Fruit fly (Drosophila melanogaster) whole organism, embryonic: ENCODE measurements around the gene NdufV3.
A peak's percentile ranks its signal among the peaks of the same experiment; 100 is the strongest.

Experiments used
- Atf-2 ChIP-seq: fragments of 200-800 bp; sonication (Bioruptor generic); optimal IDR thresholded peaks from 2 replicates; lab custom pipeline; 2016; ENCODE audit warnings: missing biosample characterization, missing genetic modification characterization
- B-H1 ChIP-seq: fragments of 200-800 bp; sonication (Bioruptor generic); IDR thresholded peaks from 3 replicates; pipeline ENCODE4 v1.3.6; 2022; ENCODE audit warnings: missing biosample characterization, missing genetic modification characterization
- CG10209 ChIP-seq: fragments of 200-800 bp; sonication (Bioruptor generic); optimal IDR thresholded peaks from 3 replicates; lab custom pipeline; 2017; ENCODE audit warnings: missing biosample characterization, mild to moderate bottlenecking, missing genetic modification characterization, missing genetic modification reagents
- CG11247 ChIP-seq: fragments of 200-800 bp; sonication (Bioruptor generic); IDR thresholded peaks from 2 replicates; pipeline ENCODE4 v1.3.6; 2022; ENCODE audit warnings: missing biosample characterization, missing genetic modification characterization
- CG11696 ChIP-seq: fragments of 200-800 bp; sonication (Bioruptor generic); IDR thresholded peaks from 2 replicates; pipeline ENCODE4 v1.3.6; 2022; ENCODE audit warnings: missing biosample characterization, missing genetic modification characterization
- CG12769 ChIP-seq: fragments of 200-800 bp; sonication (Bioruptor generic); optimal IDR thresholded peaks from 2 replicates; lab custom pipeline; 2019; ENCODE audit warnings: missing biosample characterization, mild to moderate bottlenecking, missing genetic modification characterization, moderate library complexity
- CG13287 ChIP-seq: fragments of 200-800 bp; sonication (Bioruptor generic); IDR thresholded peaks from 2 replicates; pipeline ENCODE4 v1.3.6; 2022; ENCODE audit warnings: missing biosample characterization, missing genetic modification characterization; ENCODE audit not compliant: partially characterized antibody
- CG14965 ChIP-seq: fragments of 200-800 bp; sonication (Bioruptor generic); optimal IDR thresholded peaks from 2 replicates; lab custom pipeline; 2016; ENCODE audit warnings: missing biosample characterization, missing genetic modification characterization, borderline replicate concordance
- CG1529 ChIP-seq: fragments of 200-800 bp; sonication (Bioruptor generic); optimal IDR thresholded peaks from 3 replicates; lab custom pipeline; 2018; ENCODE audit warnings: missing biosample characterization, missing genetic modification characterization
- CG17186 ChIP-seq: fragments of 200-800 bp; sonication (Bioruptor generic); optimal IDR thresholded peaks from 3 replicates; lab custom pipeline; 2017; ENCODE audit warnings: missing biosample characterization, missing genetic modification reagents, missing genetic modification characterization
- CG17328 ChIP-seq: fragments of 200-800 bp; sonication (Bioruptor generic); IDR thresholded peaks from 2 replicates; pipeline ENCODE4 v1.3.6; 2022; ENCODE audit warnings: missing biosample characterization, missing genetic modification characterization
- CG17568 ChIP-seq: fragments of 200-800 bp; sonication (Bioruptor generic); optimal IDR thresholded peaks from 2 replicates; lab custom pipeline; 2018; ENCODE audit warnings: missing biosample characterization, mild to moderate bottlenecking, missing genetic modification characterization, moderate library complexity
- CG17612 ChIP-seq: fragments of 200-800 bp; sonication (Bioruptor generic); IDR thresholded peaks from 2 replicates; pipeline ENCODE4 v1.3.6; 2022; ENCODE audit warnings: missing biosample characterization, missing genetic modification characterization
- CG2116 ChIP-seq: fragments of 200-800 bp; sonication (Bioruptor generic); optimal IDR thresholded peaks from 3 replicates; lab custom pipeline; 2018; ENCODE audit warnings: missing biosample characterization, mild to moderate bottlenecking, missing genetic modification characterization
- CG2875 ChIP-seq: fragments of 200-800 bp; sonication (Bioruptor generic); optimal IDR thresholded peaks from 2 replicates; lab custom pipeline; 2017; ENCODE audit warnings: missing biosample characterization, mild to moderate bottlenecking, missing genetic modification characterization, missing genetic modification reagents
- CG30431 ChIP-seq: fragments of 200-800 bp; sonication (Bioruptor generic); optimal IDR thresholded peaks from 2 replicates; lab custom pipeline; 2017; ENCODE audit warnings: missing biosample characterization, missing genetic modification characterization
- CG43689 ChIP-seq: fragments of 200-800 bp; sonication (Bioruptor generic); IDR thresholded peaks from 2 replicates; pipeline ENCODE4 v1.3.6; 2022; ENCODE audit warnings: missing biosample characterization, missing genetic modification characterization
- CG4424 ChIP-seq: fragments of 200-800 bp; sonication (Bioruptor generic); optimal IDR thresholded peaks from 3 replicates; lab custom pipeline; 2016; ENCODE audit warnings: missing biosample characterization, missing genetic modification characterization
- CG4820 ChIP-seq: fragments of 200-800 bp; sonication (Bioruptor generic); optimal IDR thresholded peaks from 3 replicates; lab custom pipeline; 2016; ENCODE audit warnings: missing biosample characterization, missing genetic modification characterization
- CG6175 ChIP-seq: fragments of 200-800 bp; sonication (Bioruptor generic); IDR thresholded peaks from 3 replicates; pipeline ENCODE4 v1.3.6; 2022; ENCODE audit warnings: missing biosample characterization, missing genetic modification characterization
- CG6765 ChIP-seq: fragments of 200-800 bp; sonication (Bioruptor generic); optimal IDR thresholded peaks from 3 replicates; lab custom pipeline; 2017; ENCODE audit warnings: missing biosample characterization, mild to moderate bottlenecking, missing genetic modification characterization
- CG6813 ChIP-seq: fragments of 200-800 bp; sonication (Bioruptor generic); optimal IDR thresholded peaks from 2 replicates; lab custom pipeline; 2017; ENCODE audit warnings: missing biosample characterization, missing genetic modification characterization, mild to moderate bottlenecking, moderate library complexity, missing genetic modification reagents
- CG6854 ChIP-seq: fragments of 200-800 bp; sonication (Bioruptor generic); optimal IDR thresholded peaks from 3 replicates; lab custom pipeline; 2017; ENCODE audit warnings: missing biosample characterization, mild to moderate bottlenecking, missing genetic modification characterization
- CG7556 ChIP-seq: fragments of 200-800 bp; sonication (Bioruptor generic); optimal IDR thresholded peaks from 2 replicates; lab custom pipeline; 2017; ENCODE audit warnings: missing biosample characterization, mild to moderate bottlenecking, missing genetic modification characterization
- CG9437 ChIP-seq: fragments of 200-800 bp; sonication (Bioruptor generic); optimal IDR thresholded peaks from 2 replicates; lab custom pipeline; 2018; ENCODE audit warnings: missing biosample characterization, mild to moderate bottlenecking, missing genetic modification characterization
- CoRest ChIP-seq: fragments of 200-800 bp; sonication (Bioruptor generic); optimal IDR thresholded peaks from 3 replicates; lab custom pipeline; 2018; ENCODE audit warnings: missing biosample characterization, mild to moderate bottlenecking, missing genetic modification characterization, moderate library complexity
- Eip74EF ChIP-seq, 2 experiments: fragments of 200-800 bp in 1 of 2; fragments of >200 bp in 1 of 2; sonication (Bioruptor generic) in 1 of 2; optimal IDR thresholded peaks; 2 replicates each; lab custom pipeline; 2017 to 2019; ENCODE audit warnings: missing biosample characterization in 2 of 2, missing genetic modification characterization in 2 of 2, mild to moderate bottlenecking in 1 of 2, moderate library complexity in 1 of 2
- Ets65A ChIP-seq: fragments of 200-800 bp; sonication (Bioruptor generic); peaks from one replicate; lab custom pipeline; 2016; ENCODE audit warnings: missing biosample characterization, missing genetic modification characterization
- Kr ChIP-seq: fragments of 200-800 bp; sonication (Bioruptor generic); optimal IDR thresholded peaks from 2 replicates; lab custom pipeline; 2017; ENCODE audit warnings: missing biosample characterization, mild to moderate bottlenecking, missing genetic modification characterization
- Lim3 ChIP-seq: fragments of 200-800 bp; sonication (Bioruptor generic); IDR thresholded peaks from 2 replicates; pipeline ENCODE4 v1.3.6; 2022; ENCODE audit warnings: missing biosample characterization, missing genetic modification characterization
- Ptx1 ChIP-seq: fragments of 200-800 bp; sonication (Bioruptor generic); IDR thresholded peaks from 2 replicates; pipeline ENCODE4 v1.3.6; 2022; ENCODE audit warnings: missing biosample characterization, missing genetic modification characterization
- Rfx ChIP-seq: fragments of 200-800 bp; sonication (Bioruptor generic); IDR thresholded peaks from 2 replicates; pipeline ENCODE4 v1.3.6; 2022; ENCODE audit warnings: missing biosample characterization, missing genetic modification characterization
- Scr ChIP-seq: fragments of 200-800 bp; sonication (Bioruptor generic); IDR thresholded peaks from 2 replicates; pipeline ENCODE4 v1.3.6; 2022; ENCODE audit warnings: missing biosample characterization, missing genetic modification characterization; ENCODE audit not compliant: partially characterized antibody
- amos ChIP-seq: fragments of 200-800 bp; sonication (Bioruptor generic); IDR thresholded peaks from 2 replicates; pipeline ENCODE4 v1.3.6; 2022; ENCODE audit warnings: missing biosample characterization, missing genetic modification characterization; ENCODE audit not compliant: partially characterized antibody
- aop ChIP-seq: fragments of 200-800 bp; sonication (Bioruptor generic); IDR thresholded peaks from 2 replicates; pipeline ENCODE4 v1.3.6; 2022; ENCODE audit warnings: missing biosample characterization, missing genetic modification characterization
- bcd ChIP-seq: fragments of 200-800 bp; sonication (Bioruptor generic); optimal IDR thresholded peaks from 2 replicates; lab custom pipeline; 2017; ENCODE audit warnings: missing biosample characterization, mild to moderate bottlenecking, missing genetic modification characterization
- btn ChIP-seq: fragments of 200-800 bp; sonication (Bioruptor generic); optimal IDR thresholded peaks from 2 replicates; lab custom pipeline; 2016; ENCODE audit warnings: missing biosample characterization, missing genetic modification characterization
- corto ChIP-seq: fragments of 200-800 bp; sonication (Bioruptor generic); optimal IDR thresholded peaks from 2 replicates; lab custom pipeline; 2016; ENCODE audit warnings: missing biosample characterization, mild to moderate bottlenecking, missing genetic modification characterization, moderate library complexity
- da ChIP-seq: fragments of 200-800 bp; sonication (Bioruptor generic); optimal IDR thresholded peaks from 2 replicates; lab custom pipeline; 2016; ENCODE audit warnings: missing biosample characterization, missing genetic modification characterization
- ems ChIP-seq: fragments of 200-800 bp; sonication (Bioruptor generic); optimal IDR thresholded peaks from 3 replicates; lab custom pipeline; 2016; ENCODE audit warnings: missing biosample characterization, missing genetic modification characterization
- gcm2 ChIP-seq: fragments of 200-800 bp; sonication (Bioruptor generic); optimal IDR thresholded peaks from 2 replicates; lab custom pipeline; 2016; ENCODE audit warnings: missing biosample characterization, missing genetic modification characterization
- gt ChIP-seq: fragments of 200-800 bp; sonication (Bioruptor generic); IDR thresholded peaks from 2 replicates; pipeline ENCODE4 v1.3.6; 2022; ENCODE audit warnings: missing biosample characterization, missing genetic modification characterization
- her ChIP-seq: fragments of 200-800 bp; sonication (Bioruptor generic); optimal IDR thresholded peaks from 2 replicates; lab custom pipeline; 2016; ENCODE audit warnings: missing biosample characterization, missing genetic modification characterization
- hth ChIP-seq: fragments of >200 bp; optimal IDR thresholded peaks from 2 replicates; lab custom pipeline; 2017; ENCODE audit warnings: inconsistent platforms
- inv ChIP-seq: fragments of 200-800 bp; sonication (Bioruptor generic); IDR thresholded peaks from 2 replicates; pipeline ENCODE4 v1.3.6; 2022; ENCODE audit warnings: missing biosample characterization, missing genetic modification characterization; ENCODE audit not compliant: partially characterized antibody
- luna ChIP-seq: fragments of 200-800 bp; sonication (Bioruptor generic); optimal IDR thresholded peaks from 2 replicates; lab custom pipeline; 2016; ENCODE audit warnings: missing biosample characterization, missing genetic modification characterization
- pb ChIP-seq: fragments of 200-800 bp; sonication (Bioruptor generic); optimal IDR thresholded peaks from 3 replicates; lab custom pipeline; 2016; ENCODE audit warnings: missing biosample characterization, missing genetic modification characterization
- pita ChIP-seq: fragments of 200-800 bp; sonication (Bioruptor generic); optimal IDR thresholded peaks from 2 replicates; lab custom pipeline; 2017; ENCODE audit warnings: missing biosample characterization, mild to moderate bottlenecking, missing genetic modification characterization
- pros ChIP-seq: fragments of 200-800 bp; sonication (Bioruptor generic); optimal IDR thresholded peaks from 3 replicates; lab custom pipeline; 2019; ENCODE audit warnings: missing biosample characterization, mild to moderate bottlenecking, missing genetic modification characterization, moderate library complexity
- pum ChIP-seq: fragments of 200-800 bp; sonication (Bioruptor generic); optimal IDR thresholded peaks from 2 replicates; lab custom pipeline; 2016; ENCODE audit warnings: missing biosample characterization, missing genetic modification characterization
- stc ChIP-seq: fragments of 200-800 bp; sonication (Bioruptor generic); IDR thresholded peaks from 2 replicates; pipeline ENCODE4 v1.3.6; 2022; ENCODE audit warnings: missing biosample characterization, missing genetic modification characterization
- vvl ChIP-seq: fragments of 200-800 bp; sonication (Bioruptor generic); IDR thresholded peaks from 2 replicates; pipeline ENCODE4 v1.3.6; 2022; ENCODE audit warnings: missing biosample characterization, missing genetic modification characterization

NdufV3 gene

DNA sequence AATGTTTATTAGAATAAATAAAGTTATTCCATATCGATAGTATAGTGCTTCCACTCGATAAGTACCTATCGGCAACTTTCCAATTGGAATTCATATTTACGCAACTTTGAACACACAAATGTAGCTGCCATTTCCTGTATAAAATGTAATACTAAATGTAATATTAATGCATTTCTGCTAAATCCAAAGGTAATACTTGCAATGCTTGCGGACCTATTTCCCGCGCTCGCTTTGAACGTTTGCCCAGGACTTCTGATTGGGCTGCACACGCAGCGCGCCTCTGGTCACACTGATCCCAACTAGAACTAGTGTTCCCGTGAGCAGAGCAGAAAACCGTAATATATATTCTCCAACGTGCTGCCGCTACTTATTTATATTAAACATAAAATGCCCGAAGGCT lies 19.6 kb downstream of the NdufV3 start, which contains the start of gene dlg1 (continued):
- no peak for TF ChIP-seq CG6813 (GFP tag; lab: Kevin White, UChicago)
- TF ChIP-seq Ptx1, result no peak
- TF ChIP-seq Eip74EF (GFP tag; optimal IDR thresholded peaks at IDR 0.05; lab: Kevin White, UChicago), result no peak
- TF ChIP-seq CG10209, result no peak
- no peak for TF ChIP-seq pb (GFP tag; lab: Kevin White, UChicago)
- TF ChIP-seq Scr (GFP tag; lab: Robert Waterston, UW), result peak; percentile 80
- TF ChIP-seq her (GFP tag; lab: Kevin White, UChicago), result no peak
- TF ChIP-seq btn, result no peak
- TF ChIP-seq vvl (GFP tag; lab: Robert Waterston, UW), result no peak
- no peak for TF ChIP-seq CG6765 (GFP tag; lab: Kevin White, UChicago)
- TF ChIP-seq CG11247 (GFP tag; lab: Robert Waterston, UW), result no peak
- no peak for TF ChIP-seq gt
- no peak for TF ChIP-seq pita
- no peak for TF ChIP-seq corto (GFP tag; lab: Kevin White, UChicago)
- TF ChIP-seq CG2116, result peak; percentile 31
- no peak for TF ChIP-seq luna (GFP tag; lab: Kevin White, UChicago)
- no peak for TF ChIP-seq CG6854 (GFP tag; lab: Kevin White, UChicago)
- peak; percentile 50; the same call in 1 of the 2 replicates for TF ChIP-seq amos (GFP tag; lab: Robert Waterston, UW)
- TF ChIP-seq hth (lab: Kevin White, UChicago), result no peak
- TF ChIP-seq CG4820 (GFP tag; lab: Kevin White, UChicago), result no peak
- no peak for TF ChIP-seq CG7556
- TF ChIP-seq CG6175 (GFP tag; lab: Robert Waterston, UW), result no peak
- no peak for TF ChIP-seq CG14965 (GFP tag; lab: Kevin White, UChicago)
- TF ChIP-seq gcm2 (GFP tag; lab: Kevin White, UChicago), result no peak
- no peak for TF ChIP-seq pros (GFP tag; lab: Kevin White, UChicago)
- TF ChIP-seq CG11696 (GFP tag; lab: Robert Waterston, UW), result no peak
- TF ChIP-seq CG17186, result peak; percentile 4
- TF ChIP-seq Ets65A, result no peak
- no peak for TF ChIP-seq CG17328
- peak; percentile 32 for TF ChIP-seq CoRest
- no peak for TF ChIP-seq CG43689
- no peak for TF ChIP-seq Lim3 (GFP tag; lab: Robert Waterston, UW)
- no peak for TF ChIP-seq bcd
- peak; percentile 58 for TF ChIP-seq inv (GFP tag; lab: Robert Waterston, UW)
- TF ChIP-seq da, result no peak
- no peak for TF ChIP-seq pum (GFP tag; lab: Kevin White, UChicago)
- TF ChIP-seq CG4424, result no peak
- no peak for TF ChIP-seq ems
- TF ChIP-seq CG30431 (GFP tag; lab: Kevin White, UChicago), result no peak
- no peak for TF ChIP-seq CG12769 (tag; lab: Kevin White, UChicago)
- TF ChIP-seq aop (GFP tag; lab: Robert Waterston, UW), result no peak
- peak; percentile 78 for TF ChIP-seq CG13287 (GFP tag; lab: Robert Waterston, UW)
- TF ChIP-seq CG2875 (GFP tag; lab: Kevin White, UChicago), result no peak
- no peak for TF ChIP-seq stc (GFP tag; lab: Robert Waterston, UW)
- TF ChIP-seq CG1529 (GFP tag; lab: Kevin White, UChicago), result no peak
- no peak for TF ChIP-seq B-H1 (GFP tag; lab: Robert Waterston, UW)
- TF ChIP-seq CG17568 (GFP tag; lab: Kevin White, UChicago), result no peak
- no peak for TF ChIP-seq CG17612 (GFP tag; lab: Robert Waterston, UW)
- TF ChIP-seq CG9437 (GFP tag; lab: Kevin White, UChicago), result no peak
- no peak for TF ChIP-seq Rfx (GFP tag; lab: Robert Waterston, UW)
- no peak for TF ChIP-seq Atf-2
- no peak for TF ChIP-seq Kr (GFP tag; lab: Kevin White, UChicago)
